Worm (Caenorhabditis elegans) whole organism, L2 larva: ENCODE results near the gene T05H4.11.

Experiments
- R02D3.7 ChIP-seq: fragments of 150-350 bp; optimal IDR thresholded peaks from 2 replicates; lab custom pipeline; 2014; ENCODE audit warnings: missing biosample characterization, missing genetic modification characterization
- Y55F3AM.14 ChIP-seq: fragments of 200-800 bp; sonication (Bioruptor generic); optimal IDR thresholded peaks from 2 replicates; lab custom pipeline; 2018; ENCODE audit warnings: mild to moderate bottlenecking, missing genetic modification characterization, missing compliant biosample characterization
- fos-1 ChIP-seq: fragments of 150-350 bp; optimal IDR thresholded peaks from 2 replicates; lab custom pipeline; 2014; ENCODE audit warnings: missing biosample characterization, missing genetic modification characterization

DNA sequence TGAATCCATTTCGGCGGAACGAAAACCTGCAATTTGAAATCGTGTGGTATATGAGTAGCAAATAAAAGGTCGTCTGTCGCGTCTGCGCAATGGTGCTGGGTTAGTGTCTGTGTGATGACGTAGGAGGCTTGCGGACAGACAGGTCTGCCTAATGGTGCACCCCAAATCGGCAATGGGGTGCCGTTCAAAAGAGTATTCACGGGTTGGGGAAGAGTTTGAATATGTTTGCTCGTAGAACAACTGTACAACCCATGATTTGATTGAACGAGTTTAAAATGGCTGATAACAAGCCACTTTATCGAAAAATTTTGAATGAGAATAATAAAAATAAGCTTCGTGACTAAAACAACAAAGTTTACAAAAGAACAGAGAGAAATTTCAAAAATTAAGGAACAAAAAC is at the start of gene T05H4.11:
- TF ChIP-seq fos-1 (no peak), Y55F3AM.14 (GFP tag; lab: Kevin White, UChicago) (no peak), R02D3.7 (tag; lab: Kevin White, UChicago) (no peak)
